Fruit fly (Drosophila melanogaster): ENCODE data around the gene CG42233.

The CG42233 gene

DNA sequence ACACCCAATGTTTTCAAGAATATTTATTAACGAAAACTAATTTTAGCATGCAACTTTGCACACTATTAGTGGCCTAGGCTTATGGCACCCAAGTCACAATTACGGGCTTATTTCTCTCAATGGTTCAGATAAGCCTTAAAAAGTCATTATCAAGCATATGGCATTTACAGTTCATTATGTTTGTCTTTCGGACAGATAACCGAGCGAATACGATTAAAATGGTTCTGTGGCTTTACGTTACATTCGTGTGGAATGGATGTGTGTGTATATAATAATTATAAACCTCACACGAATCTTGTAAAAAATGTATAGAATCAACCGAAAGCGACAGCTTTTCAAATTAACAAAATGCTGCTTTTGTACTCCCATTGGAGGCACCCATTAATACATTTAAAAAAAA is 3.5 kb upstream of the CG42233 start (continued):
- no peak for TF ChIP-seq dpn (GFP tag; optimal IDR thresholded peaks at IDR 0.05)
- TF ChIP-seq Scr (GFP tag; IDR thresholded peaks at IDR 0.05; ENCODE audit: partially characterized antibody) = no peak
- no peak for TF ChIP-seq CG6175 (GFP tag; IDR thresholded peaks at IDR 0.05)
- no peak for TF ChIP-seq CG3163 (GFP tag; optimal IDR thresholded peaks at IDR 0.05)
- TF ChIP-seq crol (GFP tag; IDR thresholded peaks at IDR 0.05) = no peak

DNA sequence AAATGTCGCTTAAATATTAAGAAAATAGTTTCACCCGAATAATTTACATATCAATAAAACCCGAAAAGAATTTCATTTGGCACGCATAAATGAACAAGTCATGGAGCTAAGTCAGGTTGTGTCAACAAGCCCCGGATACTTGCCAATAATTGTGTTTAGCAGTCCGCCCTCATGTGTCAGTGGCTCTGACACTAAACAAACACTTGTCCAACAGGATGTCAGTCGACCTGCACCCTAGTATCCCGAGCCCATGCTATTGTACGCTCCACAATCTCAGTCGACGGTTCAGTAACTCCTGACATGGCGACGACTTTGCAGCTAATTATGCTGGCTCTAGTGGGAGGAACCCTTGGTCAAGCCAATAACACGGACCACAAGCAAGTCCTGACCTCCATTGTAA is 4.4 kb downstream of the CG42233 start, which contains the start of gene Ir100a:
Ir100a (plus strand) TSS at position 301 of the 400 bp plus-strand sequence.
- no peak for TF ChIP-seq CrebB (tag; optimal IDR thresholded peaks at IDR 0.05)
- no peak for TF ChIP-seq CG12104 (GFP tag; optimal IDR thresholded peaks at IDR 0.05)
- no peak for TF ChIP-seq jigr1 (GFP tag; IDR thresholded peaks at IDR 0.05)
- TF ChIP-seq Side (GFP tag; optimal IDR thresholded peaks at IDR 0.05) = no peak
- no peak for TF ChIP-seq grn (GFP tag; optimal IDR thresholded peaks at IDR 0.05)
- TF ChIP-seq D19B (GFP tag; optimal IDR thresholded peaks at IDR 0.05) = no peak
- TF ChIP-seq Doc2 (GFP tag; IDR thresholded peaks at IDR 0.05) = no peak

DNA sequence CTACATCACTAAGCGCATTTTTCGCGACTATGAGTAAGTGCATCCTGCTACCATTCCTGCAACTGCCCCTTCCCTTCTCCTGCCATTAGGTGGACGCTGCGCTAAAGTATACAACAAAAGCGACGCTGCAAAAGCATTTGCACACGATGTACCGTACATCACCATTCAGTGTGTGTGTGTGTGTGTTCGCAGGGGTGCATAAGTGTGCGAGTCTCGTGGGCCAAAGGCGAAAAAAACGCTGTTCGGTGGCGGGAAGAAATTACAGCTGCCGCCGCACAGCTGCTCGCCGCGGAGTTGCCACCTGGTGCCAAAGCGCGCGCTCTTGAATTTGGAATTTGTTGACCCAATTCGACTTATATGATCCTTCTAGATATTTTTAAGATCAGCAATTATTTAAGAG is 10.6 kb downstream of the CG42233 start:
- TF ChIP-seq NK7.1 (GFP tag; optimal IDR thresholded peaks at IDR 0.05) (no peak), CG14050 (GFP tag; IDR thresholded peaks at IDR 0.05) (no peak), CG2889 (GFP tag; IDR thresholded peaks at IDR 0.05) (no peak), slou (GFP tag; optimal IDR thresholded peaks at IDR 0.05) (no peak), CG2116 (GFP tag; optimal IDR thresholded peaks at IDR 0.05) (peak; percentile 39), nom (GFP tag; optimal IDR thresholded peaks at IDR 0.05) (no peak), CG4617 (GFP tag; optimal IDR thresholded peaks at IDR 0.05; ENCODE audit: borderline replicate concordance) (no peak), CG11504 (tag; optimal IDR thresholded peaks at IDR 0.05) (no peak), rib (GFP tag; IDR thresholded peaks at IDR 0.05) (peak; percentile 30; the same call in 1 of the 2 replicates), CG3847 (GFP tag; IDR thresholded peaks at IDR 0.05) (0 out of 2 replicates have a peak, but pooled peaks have one; percentile 18), HmgZ (tag; optimal IDR thresholded peaks at IDR 0.05) (peak; percentile 60), Usf (GFP tag; optimal IDR thresholded peaks at IDR 0.05) (no peak), MBD-R2 (GFP tag; IDR thresholded peaks at IDR 0.05) (peak; percentile 73), CG18619 (GFP tag; optimal IDR thresholded peaks at IDR 0.05) (no peak), chm (GFP tag; IDR thresholded peaks at IDR 0.05) (no peak; the same call in 1 of the 2 replicates), sob (GFP tag; IDR thresholded peaks at IDR 0.05) (no peak; the same call in 1 of the 2 replicates), ken (GFP tag; IDR thresholded peaks at IDR 0.05) (no peak), maf-S (GFP tag; optimal IDR thresholded peaks at IDR 0.05) (no peak), Fer2 (tag; optimal IDR thresholded peaks at IDR 0.05) (no peak), CG8924 (tag; optimal IDR thresholded peaks at IDR 0.05) (peak; percentile 6), CG18476 (GFP tag; optimal IDR thresholded peaks at IDR 0.05) (no peak), Optix (GFP tag; IDR thresholded peaks at IDR 0.05) (no peak), twi (tag; optimal IDR thresholded peaks at IDR 0.05) (no peak), CG6765 (GFP tag; optimal IDR thresholded peaks at IDR 0.05) (no peak), CG17802 (tag; optimal IDR thresholded peaks at IDR 0.05) (no peak), CG15011 (GFP tag; optimal IDR thresholded peaks at IDR 0.05) (no peak), Hsf (GFP tag; optimal IDR thresholded peaks at IDR 0.05) (no peak), oc (tag; optimal IDR thresholded peaks at IDR 0.05) (no peak), CG6791 (GFP tag; IDR thresholded peaks at IDR 0.05; ENCODE audit: partially characterized antibody) (0 out of 3 replicates have a peak, but pooled peaks have one; percentile 40), dmrt11E (tag; optimal IDR thresholded peaks at IDR 0.05) (no peak), CG18262 (tag; optimal IDR thresholded peaks at IDR 0.05) (no peak), CG31224 (GFP tag; IDR thresholded peaks at IDR 0.05) (no peak), pb (GFP tag; optimal IDR thresholded peaks at IDR 0.05) (no peak), CG43689 (GFP tag; IDR thresholded peaks at IDR 0.05) (no peak), CG32767 (GFP tag; IDR thresholded peaks at IDR 0.05) (no peak), Atf-2 (GFP tag; optimal IDR thresholded peaks at IDR 0.05) (no peak), CG8944 (GFP tag; optimal IDR thresholded peaks at IDR 0.05) (no peak), CG6175 (GFP tag; IDR thresholded peaks at IDR 0.05) (peak; percentile 88; the same call in 2 of the 3 replicates)

All from whole organism, embryonic.